Fruit fly (Drosophila melanogaster) whole organism, larva: Measurements from ENCODE around the gene Pcd.

ENCODE experiments used
- noc ChIP-seq: fragments of 200-800 bp; sonication (Bioruptor generic); optimal IDR thresholded peaks from 3 replicates; lab custom pipeline; 2019; ENCODE audit warnings: missing biosample characterization, mild to moderate bottlenecking, missing genetic modification characterization, moderate library complexity

Gene Pcd

DNA sequence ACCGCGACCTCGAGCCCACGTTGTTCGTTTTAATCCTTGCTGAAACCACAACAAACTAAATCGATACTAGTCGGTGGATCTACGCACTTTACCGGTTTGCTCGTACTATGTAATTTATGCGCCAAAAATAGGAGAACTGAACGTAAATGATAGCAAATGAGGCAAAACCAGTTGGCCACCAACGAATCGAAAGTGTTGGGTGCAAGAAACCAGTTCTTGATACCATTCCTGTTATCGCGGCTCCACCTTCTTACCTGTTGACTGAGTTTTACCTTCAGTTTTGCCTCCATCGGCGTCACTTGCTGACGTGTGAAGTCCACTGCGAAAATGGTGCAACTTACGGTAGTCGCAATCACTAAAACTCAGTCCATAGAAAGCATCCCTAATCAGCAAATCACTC is 17.1 kb downstream of the Pcd start:
- TF ChIP-seq noc (tag; lab: Kevin White, UChicago) = no peak

DNA sequence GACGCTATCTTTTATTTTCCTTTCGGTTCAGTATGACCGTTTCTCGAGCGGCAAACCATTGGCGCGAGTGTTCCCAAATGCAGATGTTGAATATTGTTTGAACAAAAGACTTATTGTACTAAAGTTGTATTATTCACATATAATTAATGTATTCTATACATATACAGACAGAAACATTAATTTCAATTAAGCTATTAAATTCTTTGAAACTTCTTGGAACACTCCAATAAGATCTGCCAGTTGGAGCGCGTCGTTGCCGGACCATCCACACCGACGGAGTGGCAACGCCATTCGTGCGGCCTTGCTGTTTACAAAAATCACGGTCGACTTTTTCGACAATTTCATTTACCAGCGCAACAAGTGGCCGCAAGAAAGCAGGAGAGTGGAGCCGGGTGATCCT is 22.1 kb downstream of the Pcd start, which contains the start of the genes Wdr24 and IntS11:
Gene Wdr24, minus strand, starts transcription at position 37 of the 400 bp plus-strand sequence.
Gene IntS11, plus strand, starts transcription at position 282 of the 400 bp plus-strand sequence.
- peak; percentile 88 for TF ChIP-seq noc (tag; lab: Kevin White, UChicago)

DNA sequence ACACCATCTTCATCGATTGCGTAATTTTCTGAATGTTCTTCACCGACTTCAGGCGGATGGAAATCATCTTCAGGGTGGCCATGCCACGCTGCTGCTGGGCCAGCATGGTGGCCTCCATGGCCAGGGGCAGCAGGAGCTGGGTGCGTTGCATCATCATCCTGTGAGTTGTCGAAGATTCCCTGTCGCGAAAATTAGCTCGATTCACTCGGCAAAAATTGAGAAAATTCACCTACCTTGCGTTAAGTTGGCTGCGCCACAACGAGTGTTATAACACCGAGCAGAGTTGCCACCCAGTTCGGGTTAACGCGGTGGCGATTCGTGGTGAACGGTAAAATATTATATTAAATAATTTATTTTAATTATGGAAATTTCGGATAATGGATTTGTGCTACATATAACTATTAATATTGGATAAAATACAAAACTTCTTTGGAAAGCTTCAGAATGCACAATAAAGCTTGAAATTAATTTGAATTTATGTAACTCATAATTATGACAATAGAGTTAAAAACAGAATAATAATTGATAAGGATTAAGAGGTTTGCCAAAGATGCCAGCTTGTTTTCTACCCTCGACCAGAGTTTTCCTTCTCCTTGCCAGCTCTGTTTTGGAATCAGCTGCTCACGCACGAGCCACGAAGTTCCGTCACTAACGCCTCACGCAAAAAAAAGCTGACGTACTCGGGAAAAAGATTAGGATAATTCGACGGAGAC is 25.8 kb downstream of the Pcd start, which contains the start of the genes ATPsyngamma and yata:
Gene ATPsyngamma, minus strand, starts transcription at position 573 of the 713 bp plus-strand sequence.
Gene yata, plus strand, starts transcription at position 629 of the 713 bp plus-strand sequence.
- TF ChIP-seq noc (tag; lab: Kevin White, UChicago) = no peak

DNA sequence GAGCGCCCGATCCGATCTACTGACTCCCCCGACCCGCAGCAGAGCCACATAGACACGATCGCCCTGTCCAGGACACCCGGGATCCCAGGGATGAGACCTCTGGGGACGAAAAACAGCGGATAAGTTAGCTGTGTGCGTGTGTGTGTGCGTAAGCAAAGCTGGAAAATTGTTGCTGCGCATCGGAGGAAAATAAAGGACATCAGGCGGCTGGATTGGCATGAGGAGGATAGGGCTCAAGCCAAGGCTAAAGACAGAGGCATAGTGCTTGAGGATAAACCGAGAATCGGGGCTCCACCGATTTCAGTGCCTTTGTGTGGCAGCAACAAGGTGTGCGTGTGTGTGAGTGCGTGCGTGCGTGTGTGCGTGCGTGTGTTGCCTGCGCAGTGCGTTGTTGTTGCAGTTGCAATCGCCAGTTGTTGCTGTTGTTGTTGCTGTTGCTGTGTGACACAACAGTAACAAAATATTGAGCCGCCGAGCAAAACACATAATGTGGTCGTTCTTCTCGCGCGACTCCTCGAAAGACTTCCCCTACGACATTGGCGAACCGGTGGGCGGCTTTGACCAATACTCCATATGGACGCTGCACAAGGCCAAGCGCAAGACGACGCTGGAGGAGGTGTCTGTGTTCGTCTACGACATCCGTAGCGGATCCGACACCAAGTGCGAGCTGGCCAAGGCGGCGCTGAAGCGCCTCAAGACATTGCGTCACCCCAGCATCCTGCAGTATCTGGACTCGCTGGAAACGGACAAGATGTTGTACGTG is 26.5 kb downstream of the Pcd start:
- TF ChIP-seq noc (tag; lab: Kevin White, UChicago) = no peak

DNA sequence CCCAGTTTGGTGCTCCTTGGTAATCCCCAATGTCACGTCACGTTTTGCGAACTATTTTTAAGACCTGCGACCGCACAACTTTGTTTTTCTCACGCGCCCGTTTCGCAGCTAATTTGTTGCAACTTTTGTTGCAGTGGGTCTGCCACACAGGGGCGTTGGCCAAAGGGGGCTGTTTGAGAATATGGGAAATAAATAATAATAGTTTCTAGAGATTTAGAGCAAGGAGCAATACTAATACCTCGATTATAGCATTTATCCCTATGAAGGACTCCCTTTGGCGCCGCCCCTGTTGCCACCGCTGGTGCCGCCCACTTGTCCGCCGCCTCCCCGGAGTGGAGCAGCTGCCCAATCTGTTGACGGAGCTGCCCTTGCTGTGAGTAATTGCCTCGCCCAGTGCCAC is 32.3 kb downstream of the Pcd start:
- no peak for TF ChIP-seq noc (tag; lab: Kevin White, UChicago)

DNA sequence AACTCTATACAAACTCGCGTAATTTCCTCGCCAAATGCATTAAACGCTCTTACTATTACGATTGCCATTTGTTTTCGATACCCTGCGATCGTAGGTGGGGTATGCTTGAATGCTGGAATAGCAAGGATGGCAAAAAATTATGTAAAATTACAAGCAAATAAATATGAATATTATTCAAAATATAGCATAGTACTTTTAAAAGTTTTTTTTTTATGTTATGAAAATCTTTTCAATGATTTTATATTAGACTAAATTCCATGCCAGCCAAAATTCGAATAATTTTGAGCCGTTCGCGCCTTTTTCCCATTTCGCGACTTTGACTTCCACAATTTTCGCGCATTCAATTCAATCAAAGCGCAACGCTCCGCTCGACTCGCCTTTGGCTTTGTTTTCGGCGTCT is 33.2 kb downstream of the Pcd start:
- TF ChIP-seq noc (tag; lab: Kevin White, UChicago) = no peak

DNA sequence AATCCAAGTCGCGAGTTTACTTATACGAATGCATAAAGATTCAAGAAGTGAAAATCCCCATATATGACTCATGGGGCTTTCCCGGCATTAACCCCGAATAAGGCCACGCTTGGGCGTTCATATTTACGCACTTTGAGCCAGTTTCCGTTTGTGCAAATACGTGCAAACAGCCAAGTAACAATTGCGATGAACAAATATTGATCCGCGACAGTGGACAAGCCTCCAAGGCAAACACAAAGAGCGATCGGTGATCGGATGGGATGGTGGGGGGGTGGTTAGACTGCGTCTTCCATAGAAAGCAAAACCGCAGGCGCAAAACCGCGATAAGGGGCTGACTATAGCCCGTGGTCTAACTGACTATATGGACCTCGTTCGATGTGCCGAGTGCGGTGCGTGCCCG is 34.3 kb downstream of the Pcd start:
- TF ChIP-seq noc (tag; lab: Kevin White, UChicago) = no peak

DNA sequence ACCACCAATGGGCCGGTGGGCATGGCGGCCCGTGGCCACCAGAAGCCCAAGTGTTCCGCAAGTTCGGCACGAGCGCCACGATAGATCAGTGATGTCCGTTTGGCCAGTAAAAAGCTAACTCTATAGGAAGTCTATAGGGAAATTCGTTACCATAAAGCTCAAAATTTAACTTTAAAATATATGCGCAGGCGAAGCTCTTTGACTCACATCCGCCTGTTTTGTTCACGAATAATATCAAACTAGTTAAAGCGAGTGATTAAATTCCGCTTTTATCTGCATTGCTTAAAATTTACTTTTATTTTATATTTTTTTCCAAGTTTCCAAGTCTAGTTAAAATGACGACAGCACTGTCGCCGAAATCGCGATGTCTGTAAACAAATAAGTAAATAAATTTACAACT is 34.7 kb downstream of the Pcd start:
- TF ChIP-seq noc (tag; lab: Kevin White, UChicago) = no peak

DNA sequence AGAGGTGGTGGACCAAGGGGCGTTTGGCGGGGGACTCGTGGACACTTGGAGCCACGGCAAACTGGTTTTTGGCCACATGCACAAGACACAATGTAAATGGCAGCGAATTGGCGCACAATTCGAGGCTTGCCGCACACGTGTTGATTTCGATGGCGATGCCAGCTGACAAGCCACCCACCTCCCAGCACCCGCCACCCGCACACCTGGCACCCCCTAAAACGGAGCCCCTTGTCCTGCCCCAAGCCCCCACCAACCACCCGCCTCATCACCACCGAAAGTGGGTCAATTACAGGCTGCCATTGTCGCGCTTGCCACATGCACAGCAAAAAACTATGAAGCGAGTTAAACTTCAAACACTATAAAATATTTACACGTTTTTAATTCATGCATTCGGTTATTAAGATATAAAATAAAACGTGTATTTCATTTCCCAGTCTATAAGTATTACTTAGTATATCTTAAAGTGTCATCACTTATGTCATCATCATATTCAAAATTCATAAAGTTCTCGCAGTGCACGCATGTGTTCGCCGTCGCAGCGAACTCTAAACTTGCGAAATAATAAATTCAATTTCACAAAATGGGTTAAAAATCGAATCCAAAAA is 35.3 kb downstream of the Pcd start:
- no peak for TF ChIP-seq noc (tag; lab: Kevin White, UChicago)

DNA sequence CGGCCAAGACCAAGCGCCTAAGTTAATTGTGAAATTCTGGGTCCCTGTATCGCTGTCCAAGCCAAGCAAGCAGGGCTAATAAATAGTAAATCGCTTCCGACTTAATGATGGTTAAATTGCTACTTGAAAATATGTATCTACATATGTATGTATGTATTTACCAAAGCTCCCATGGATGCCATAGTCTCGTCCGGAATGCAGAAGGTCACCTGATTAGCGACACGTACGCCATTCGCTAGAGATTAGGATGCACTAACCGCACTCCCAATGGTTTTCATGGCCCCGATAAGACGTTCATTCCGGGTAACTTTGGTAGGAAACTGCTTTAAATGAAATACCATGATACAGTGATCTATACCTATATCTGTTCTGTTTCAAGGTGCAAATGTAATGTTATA is 35.8 kb downstream of the Pcd start:
- no peak for TF ChIP-seq noc (tag; lab: Kevin White, UChicago)

DNA sequence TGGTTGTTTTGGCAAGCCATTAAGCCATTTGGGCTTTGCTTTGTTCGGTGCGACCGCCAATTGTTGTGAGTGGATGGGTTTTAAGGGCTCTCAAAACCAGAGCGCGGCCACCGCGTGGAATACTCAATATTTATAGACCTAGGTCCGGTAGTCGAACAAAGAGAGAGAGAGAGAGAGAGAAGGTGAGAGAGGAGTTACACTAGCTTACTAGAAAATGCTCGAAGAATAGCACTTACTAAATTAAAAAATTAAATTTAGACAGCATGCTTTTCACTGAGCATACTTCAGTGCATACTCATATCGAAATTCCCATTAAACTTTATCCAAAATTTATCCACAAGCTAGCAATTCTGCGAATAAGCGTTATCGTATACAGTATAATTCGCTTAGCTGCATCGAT is 37.1 kb downstream of the Pcd start:
- TF ChIP-seq noc (tag; lab: Kevin White, UChicago) = no peak

DNA sequence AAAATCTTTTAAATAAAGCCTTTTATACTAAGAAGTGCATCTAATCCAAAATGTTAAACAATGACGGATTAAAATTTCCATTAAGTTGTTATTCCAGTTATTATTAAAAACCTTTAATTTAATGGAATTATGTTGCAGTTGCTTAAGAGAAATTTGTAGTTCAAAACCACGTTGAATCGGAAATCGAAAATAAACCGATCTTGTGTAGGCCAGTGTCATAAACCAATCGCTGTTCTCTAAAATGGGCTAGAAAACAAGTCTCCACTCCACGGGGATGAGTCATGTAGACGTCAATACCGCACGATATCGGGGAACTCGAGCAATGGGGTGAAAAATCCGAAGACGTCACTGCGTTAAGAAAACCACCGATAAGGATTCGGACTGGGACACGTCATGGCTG is 38.6 kb downstream of the Pcd start:
- no peak for TF ChIP-seq noc (tag; lab: Kevin White, UChicago)

DNA sequence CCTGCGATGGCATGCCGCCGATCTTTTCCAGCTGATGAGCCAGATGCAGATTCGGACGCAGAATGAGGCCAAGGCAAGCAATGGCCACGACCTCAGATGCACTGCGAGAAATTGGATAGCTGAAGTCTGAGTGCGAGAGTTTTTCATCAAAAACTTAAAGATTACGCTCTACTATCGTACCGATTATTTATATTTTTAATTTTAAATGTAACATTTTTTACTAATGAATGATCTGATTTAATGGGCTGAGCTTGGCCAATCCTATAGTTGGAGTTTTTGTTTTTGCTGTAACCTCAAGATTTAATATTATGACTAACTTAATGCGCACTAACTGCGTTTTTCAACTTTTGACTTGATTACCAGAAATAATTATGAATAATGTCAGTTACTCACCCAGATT is 39.3 kb downstream of the Pcd start:
- TF ChIP-seq noc (tag; lab: Kevin White, UChicago) = no peak

DNA sequence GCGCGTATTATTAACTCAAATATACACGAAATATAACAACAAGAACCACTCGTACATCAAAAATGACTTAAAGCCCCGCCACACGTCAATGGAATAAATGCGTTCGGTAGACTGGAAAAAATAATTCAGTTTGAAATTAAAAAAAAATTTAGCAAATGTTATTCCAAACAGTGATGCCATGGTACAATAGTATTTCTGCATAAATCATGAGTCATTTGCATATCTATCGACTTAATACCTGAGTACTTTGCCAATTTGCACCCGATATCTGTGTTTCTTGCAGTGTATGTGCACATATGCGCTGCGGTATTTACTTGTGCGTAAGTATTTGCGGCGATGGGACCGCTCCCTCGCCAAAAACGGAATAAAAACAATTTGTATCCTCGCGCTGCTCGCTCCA is 40.2 kb downstream of the Pcd start:
- no peak for TF ChIP-seq noc (tag; lab: Kevin White, UChicago)

DNA sequence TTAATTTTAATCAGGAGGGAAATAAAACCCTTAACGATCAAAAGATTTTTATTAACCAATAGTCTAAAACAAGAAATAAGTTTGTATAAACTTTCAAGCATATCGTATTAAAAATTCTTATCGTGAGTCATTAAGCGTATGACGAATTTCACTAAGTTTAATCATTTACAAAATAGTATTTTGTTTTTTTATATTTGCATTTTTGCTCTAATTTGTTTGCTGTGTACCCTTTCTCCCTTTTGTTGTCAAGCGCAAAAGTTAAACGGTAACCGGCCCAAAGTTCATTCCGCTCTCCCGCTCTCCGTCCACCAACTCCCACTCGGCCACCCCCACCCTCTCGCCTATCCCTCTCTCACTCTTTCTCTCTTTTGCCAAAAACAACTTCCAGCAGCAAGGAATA is 40.8 kb downstream of the Pcd start:
- TF ChIP-seq noc (tag; lab: Kevin White, UChicago) = no peak
